Fruit fly (Drosophila melanogaster) whole organism, embryonic: Measurements from ENCODE around the gene ATP7.

Experiments
- Abd-B ChIP-seq: fragments of 200-800 bp; sonication (Bioruptor generic); optimal IDR thresholded peaks from 2 replicates; lab custom pipeline; 2018; ENCODE audit warnings: missing biosample characterization, mild to moderate bottlenecking, missing genetic modification characterization, moderate library complexity
- B-H1 ChIP-seq: fragments of 200-800 bp; sonication (Bioruptor generic); IDR thresholded peaks from 3 replicates; pipeline ENCODE4 v1.3.6; 2022; ENCODE audit warnings: missing biosample characterization, missing genetic modification characterization
- BtbVII ChIP-seq: fragments of 200-800 bp; sonication (Bioruptor generic); optimal IDR thresholded peaks from 3 replicates; lab custom pipeline; 2017; ENCODE audit warnings: missing biosample characterization, mild to moderate bottlenecking, missing genetic modification characterization
- CG10321 ChIP-seq: fragments of 200-800 bp; sonication (Bioruptor generic); IDR thresholded peaks from 2 replicates; pipeline ENCODE4 v1.3.6; 2022; ENCODE audit warnings: missing biosample characterization, missing genetic modification characterization
- CG11398 ChIP-seq: fragments of 200-800 bp; sonication (Bioruptor generic); optimal IDR thresholded peaks from 2 replicates; lab custom pipeline; 2016; ENCODE audit warnings: missing biosample characterization, missing genetic modification characterization
- CG12104 ChIP-seq: fragments of 200-800 bp; sonication (Bioruptor generic); optimal IDR thresholded peaks from 3 replicates; lab custom pipeline; 2016; ENCODE audit warnings: missing biosample characterization, missing genetic modification characterization
- CG12155 ChIP-seq: fragments of 200-800 bp; sonication (Bioruptor generic); optimal IDR thresholded peaks from 3 replicates; lab custom pipeline; 2016; ENCODE audit warnings: missing biosample characterization, missing genetic modification characterization
- CG12299 ChIP-seq: fragments of 200-800 bp; sonication (Bioruptor generic); optimal IDR thresholded peaks from 2 replicates; lab custom pipeline; 2018; ENCODE audit warnings: missing biosample characterization, mild to moderate bottlenecking, missing genetic modification characterization
- CG13296 ChIP-seq: fragments of 200-800 bp; sonication (Bioruptor generic); optimal IDR thresholded peaks from 3 replicates; lab custom pipeline; 2018; ENCODE audit warnings: missing biosample characterization, mild to moderate bottlenecking, missing genetic modification characterization
- CG14441 ChIP-seq: fragments of 200-800 bp; sonication (Bioruptor generic); IDR thresholded peaks from 2 replicates; pipeline ENCODE4 v1.3.6; 2022; ENCODE audit warnings: missing biosample characterization, missing genetic modification characterization
- CG16813 ChIP-seq: fragments of 200-800 bp; sonication (Bioruptor generic); IDR thresholded peaks from 3 replicates; pipeline ENCODE4 v1.3.6; 2022; ENCODE audit warnings: missing biosample characterization, missing genetic modification characterization; ENCODE audit not compliant: partially characterized antibody
- CG17186 ChIP-seq: fragments of 200-800 bp; sonication (Bioruptor generic); optimal IDR thresholded peaks from 3 replicates; lab custom pipeline; 2017; ENCODE audit warnings: missing biosample characterization, missing genetic modification reagents, missing genetic modification characterization
- CG17385 ChIP-seq: fragments of 200-800 bp; sonication (Bioruptor generic); optimal IDR thresholded peaks from 3 replicates; lab custom pipeline; 2018; ENCODE audit warnings: missing biosample characterization, mild to moderate bottlenecking, missing genetic modification characterization
- CG17802 ChIP-seq: fragments of 200-800 bp; sonication (Bioruptor generic); optimal IDR thresholded peaks from 2 replicates; lab custom pipeline; 2018; ENCODE audit warnings: missing biosample characterization, mild to moderate bottlenecking, missing genetic modification characterization, moderate library complexity
- CG18476 ChIP-seq: fragments of 200-800 bp; sonication (Bioruptor generic); optimal IDR thresholded peaks from 2 replicates; lab custom pipeline; 2016; ENCODE audit warnings: missing biosample characterization, mild to moderate bottlenecking, missing genetic modification characterization
- CG2129 ChIP-seq: fragments of 200-800 bp; sonication (Bioruptor generic); IDR thresholded peaks from 2 replicates; pipeline ENCODE4 v1.3.6; 2022; ENCODE audit warnings: missing biosample characterization, missing genetic modification characterization; ENCODE audit not compliant: partially characterized antibody
- CG31441 ChIP-seq: fragments of 200-800 bp; sonication (Bioruptor generic); IDR thresholded peaks from 2 replicates; pipeline ENCODE4 v1.3.6; 2022; ENCODE audit warnings: missing biosample characterization, missing genetic modification characterization
- CG3407 ChIP-seq: fragments of 200-800 bp; sonication (Bioruptor generic); optimal IDR thresholded peaks from 2 replicates; lab custom pipeline; 2018; ENCODE audit warnings: missing biosample characterization, mild to moderate bottlenecking, missing genetic modification characterization
- CG3726 ChIP-seq: fragments of 200-800 bp; sonication (Bioruptor generic); IDR thresholded peaks from 3 replicates; pipeline ENCODE4, ENCODE4 v1.3.6; 2022; ENCODE audit warnings: missing biosample characterization, missing genetic modification characterization
- CG7963 ChIP-seq: fragments of 200-800 bp; sonication (Bioruptor generic); IDR thresholded peaks from 3 replicates; pipeline ENCODE4 v1.3.6; 2022; ENCODE audit warnings: missing biosample characterization, missing genetic modification characterization; ENCODE audit not compliant: partially characterized antibody
- CG9727 ChIP-seq: fragments of 200-800 bp; sonication (Bioruptor generic); optimal IDR thresholded peaks from 3 replicates; lab custom pipeline; 2017; ENCODE audit warnings: missing biosample characterization, mild to moderate bottlenecking, missing genetic modification characterization
- CkIIα-i1 ChIP-seq: fragments of 200-800 bp; sonication (Bioruptor generic); IDR thresholded peaks from 2 replicates; pipeline ENCODE4 v1.3.6; 2022; ENCODE audit warnings: missing biosample characterization, missing genetic modification characterization
- Dbx ChIP-seq: fragments of 200-800 bp; sonication (Bioruptor generic); IDR thresholded peaks from 3 replicates; pipeline ENCODE4 v1.3.6; 2022; ENCODE audit warnings: missing biosample characterization, missing genetic modification characterization
- Ets65A ChIP-seq: fragments of 200-800 bp; sonication (Bioruptor generic); peaks from one replicate; lab custom pipeline; 2016; ENCODE audit warnings: missing biosample characterization, missing genetic modification characterization
- Hand ChIP-seq: fragments of 200-800 bp; sonication (Bioruptor generic); optimal IDR thresholded peaks from 2 replicates; lab custom pipeline; 2017; ENCODE audit warnings: mild to moderate bottlenecking, missing biosample characterization, missing genetic modification reagents, missing genetic modification characterization
- Hr39 ChIP-seq: fragments of >200 bp; optimal IDR thresholded peaks from 2 replicates; lab custom pipeline; 2017
- Lhr ChIP-seq: fragments of 200-800 bp; sonication (Bioruptor generic); optimal IDR thresholded peaks from 3 replicates; lab custom pipeline; 2017; ENCODE audit warnings: mild to moderate bottlenecking, missing biosample characterization, missing genetic modification reagents, missing genetic modification characterization
- Rfx ChIP-seq: fragments of 200-800 bp; sonication (Bioruptor generic); IDR thresholded peaks from 2 replicates; pipeline ENCODE4 v1.3.6; 2022; ENCODE audit warnings: missing biosample characterization, missing genetic modification characterization
- TFAM ChIP-seq: fragments of 200-800 bp; sonication (Bioruptor generic); optimal IDR thresholded peaks from 2 replicates; lab custom pipeline; 2017; ENCODE audit warnings: missing biosample characterization, missing genetic modification characterization, inconsistent platforms
- bsh ChIP-seq, 2 experiments: fragments of 200-800 bp; sonication (Bioruptor generic); optimal IDR thresholded peaks; 2 replicates each; lab custom pipeline; 2017 to 2018; ENCODE audit warnings: mild to moderate bottlenecking in 2 of 2, missing biosample characterization in 2 of 2, missing genetic modification characterization in 2 of 2, moderate library complexity in 1 of 2
- corto ChIP-seq: fragments of 200-800 bp; sonication (Bioruptor generic); optimal IDR thresholded peaks from 2 replicates; lab custom pipeline; 2016; ENCODE audit warnings: missing biosample characterization, mild to moderate bottlenecking, missing genetic modification characterization, moderate library complexity
- disco-r ChIP-seq: fragments of 200-800 bp; sonication (Bioruptor generic); optimal IDR thresholded peaks from 2 replicates; lab custom pipeline; 2016; ENCODE audit warnings: missing biosample characterization, missing genetic modification characterization
- dysf ChIP-seq: fragments of 200-800 bp; sonication (Bioruptor generic); IDR thresholded peaks from 3 replicates; pipeline ENCODE4 v1.3.6; 2022; ENCODE audit warnings: missing biosample characterization, missing genetic modification characterization
- ewg ChIP-seq: fragments of 200-800 bp; sonication (Bioruptor generic); optimal IDR thresholded peaks from 3 replicates; lab custom pipeline; 2017; ENCODE audit warnings: mild to moderate bottlenecking, missing biosample characterization, missing genetic modification reagents, missing genetic modification characterization
- gcm ChIP-seq: fragments of 200-800 bp; sonication (Bioruptor generic); optimal IDR thresholded peaks from 2 replicates; lab custom pipeline; 2019; ENCODE audit warnings: missing biosample characterization, mild to moderate bottlenecking, missing genetic modification characterization, moderate library complexity
- ham ChIP-seq: fragments of 200-800 bp; sonication (Bioruptor generic); IDR thresholded peaks from 2 replicates; pipeline ENCODE4 v1.3.6; 2022; ENCODE audit warnings: missing biosample characterization, missing genetic modification characterization
- hth ChIP-seq: fragments of >200 bp; optimal IDR thresholded peaks from 2 replicates; lab custom pipeline; 2017; ENCODE audit warnings: inconsistent platforms
- insv ChIP-seq, 2 experiments: fragments of 200-800 bp; sonication (Bioruptor generic); optimal IDR thresholded peaks; 3 replicates each; lab custom pipeline; 2016 to 2018; ENCODE audit warnings: missing biosample characterization in 2 of 2, missing genetic modification characterization in 2 of 2
- kay ChIP-seq: fragments of 200-800 bp; sonication (Bioruptor generic); optimal IDR thresholded peaks from 2 replicates; lab custom pipeline; 2016; ENCODE audit warnings: missing biosample characterization, missing genetic modification characterization
- nmo ChIP-seq: fragments of 200-800 bp; sonication (Bioruptor generic); optimal IDR thresholded peaks from 2 replicates; lab custom pipeline; 2018; ENCODE audit warnings: missing biosample characterization, mild to moderate bottlenecking, missing genetic modification characterization, moderate library complexity
- otp ChIP-seq: fragments of 200-800 bp; sonication (Bioruptor generic); IDR thresholded peaks from 3 replicates; pipeline ENCODE4, ENCODE4 v1.3.6; 2022; ENCODE audit warnings: missing biosample characterization, missing genetic modification characterization
- pfk ChIP-seq: fragments of 200-800 bp; sonication (Bioruptor generic); optimal IDR thresholded peaks from 2 replicates; lab custom pipeline; 2018; ENCODE audit warnings: missing biosample characterization, mild to moderate bottlenecking, missing genetic modification characterization, moderate library complexity
- salm ChIP-seq: fragments of 200-800 bp; sonication (Bioruptor generic); optimal IDR thresholded peaks from 2 replicates; lab custom pipeline; 2018; ENCODE audit warnings: missing biosample characterization, mild to moderate bottlenecking, missing genetic modification characterization
- scrt ChIP-seq: fragments of 200-800 bp; sonication (Bioruptor generic); optimal IDR thresholded peaks from 2 replicates; lab custom pipeline; 2018; ENCODE audit warnings: missing biosample characterization, mild to moderate bottlenecking, missing genetic modification characterization, moderate library complexity
- sisA ChIP-seq: fragments of 200-800 bp; sonication (Bioruptor generic); IDR thresholded peaks from 2 replicates; pipeline ENCODE4 v1.3.6; 2022; ENCODE audit warnings: missing biosample characterization, missing genetic modification characterization
- slbo ChIP-seq: fragments of 200-800 bp; sonication (Bioruptor generic); IDR thresholded peaks from 2 replicates; pipeline ENCODE4 v1.3.6; 2022; ENCODE audit warnings: missing biosample characterization, missing genetic modification characterization
- so ChIP-seq: fragments of 200-800 bp; sonication (Bioruptor generic); IDR thresholded peaks from 3 replicates; pipeline ENCODE4 v1.3.6; 2022; ENCODE audit warnings: missing biosample characterization, missing genetic modification characterization
- ssp ChIP-seq: fragments of 200-800 bp; sonication (Bioruptor generic); IDR thresholded peaks from 2 replicates; pipeline ENCODE4 v1.3.6; 2022; ENCODE audit warnings: missing biosample characterization, missing genetic modification characterization
- trem ChIP-seq: fragments of 200-800 bp; optimal IDR thresholded peaks from 3 replicates; lab custom pipeline; 2019; ENCODE audit warnings: missing biosample characterization, mild to moderate bottlenecking, missing genetic modification characterization, moderate library complexity
- twi ChIP-seq: fragments of 200-800 bp; optimal IDR thresholded peaks from 2 replicates; lab custom pipeline; 2019; ENCODE audit warnings: missing biosample characterization, mild to moderate bottlenecking, missing genetic modification characterization, moderate library complexity
- wor ChIP-seq: fragments of 200-800 bp; sonication (Bioruptor generic); IDR thresholded peaks from 2 replicates; pipeline ENCODE4 v1.3.6; 2022; ENCODE audit warnings: missing biosample characterization, missing genetic modification characterization
- zen ChIP-seq: fragments of 200-800 bp; sonication (Bioruptor generic); optimal IDR thresholded peaks from 3 replicates; lab custom pipeline; 2018; ENCODE audit warnings: missing biosample characterization, mild to moderate bottlenecking, missing genetic modification characterization, moderate library complexity

ATP7 gene

DNA sequence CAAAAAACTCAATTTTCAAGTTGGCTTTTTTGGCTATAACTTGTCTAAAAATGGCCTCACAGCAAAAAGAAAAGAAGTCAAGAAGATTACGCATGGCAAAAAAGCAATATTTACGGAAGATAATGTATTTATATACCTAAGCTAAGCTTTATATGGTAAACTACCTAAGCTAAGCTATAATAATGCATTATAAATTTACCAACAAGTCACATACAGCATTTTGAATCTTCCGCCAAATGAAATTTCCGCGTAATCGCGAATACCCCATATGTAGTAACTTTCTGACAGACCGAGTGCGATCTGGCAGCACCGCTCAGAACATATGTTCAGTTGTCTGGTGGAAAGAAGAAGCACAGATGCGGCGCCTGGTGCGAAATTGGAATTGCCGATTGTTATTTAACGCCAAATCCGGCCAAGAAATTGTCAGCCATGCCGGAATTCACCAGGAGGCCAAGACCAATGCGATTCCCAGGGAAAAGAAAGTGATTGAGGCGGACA lies 36.9 kb downstream of the ATP7 start, which contains the start of gene sicily (continued):
- TF ChIP-seq so (no peak), ham (no peak), Hand (no peak), trem (tag; lab: Kevin White, UChicago) (peak; percentile 34), CG12155 (GFP tag; lab: Kevin White, UChicago) (no peak), Lhr (GFP tag; lab: Kevin White, UChicago) (no peak), CG7963 (no peak), scrt (GFP tag; lab: Kevin White, UChicago) (no peak), twi (tag; lab: Kevin White, UChicago) (peak; percentile 41), insv (GFP tag; optimal IDR thresholded peaks at IDR 0.05; lab: Kevin White, UChicago) (no peak), CG13296 (GFP tag; lab: Kevin White, UChicago) (no peak), CG2129 (GFP tag; lab: Robert Waterston, UW) (no peak), CG12299 (tag; lab: Kevin White, UChicago) (no peak), ssp (GFP tag; lab: Robert Waterston, UW) (no peak), hth (lab: Kevin White, UChicago) (no peak), B-H1 (GFP tag; lab: Robert Waterston, UW) (no peak), nmo (GFP tag; lab: Kevin White, UChicago) (no peak), BtbVII (no peak), CG11398 (GFP tag; lab: Kevin White, UChicago) (no peak), sisA (GFP tag; lab: Robert Waterston, UW) (no peak), CG16813 (peak; percentile 37; the same call in 1 of the 3 replicates), CG10321 (no peak), dysf (no peak), CG3407 (GFP tag; lab: Kevin White, UChicago) (no peak), CkIIα-i1 (no peak), CG17186 (GFP tag; lab: Kevin White, UChicago) (peak; percentile 28), CG17385 (GFP tag; lab: Kevin White, UChicago) (peak; percentile 96), disco-r (GFP tag; lab: Kevin White, UChicago) (no peak), CG9727 (GFP tag; lab: Kevin White, UChicago) (no peak), CG17802 (tag; lab: Kevin White, UChicago) (no peak), CG3726 (no peak), Hr39 (no peak), CG14441 (GFP tag; lab: Robert Waterston, UW) (no peak), salm (tag; lab: Kevin White, UChicago) (no peak), bsh (GFP tag; optimal IDR thresholded peaks at IDR 0.05; lab: Kevin White, UChicago) (no peak), wor (GFP tag; lab: Robert Waterston, UW) (no peak), gcm (GFP tag; lab: Kevin White, UChicago) (no peak), zen (tag; lab: Kevin White, UChicago) (no peak), TFAM (GFP tag; lab: Kevin White, UChicago) (no peak), kay (GFP tag; lab: Kevin White, UChicago) (no peak), Ets65A (GFP tag; lab: Kevin White, UChicago) (no peak), Rfx (GFP tag; lab: Robert Waterston, UW) (no peak), slbo (GFP tag; lab: Robert Waterston, UW) (no peak), Dbx (GFP tag; lab: Robert Waterston, UW) (no peak), otp (GFP tag; lab: Robert Waterston, UW) (no peak), CG31441 (GFP tag; lab: Robert Waterston, UW) (no peak), CG18476 (no peak), ewg (GFP tag; lab: Kevin White, UChicago) (no peak), CG12104 (no peak), corto (GFP tag; lab: Kevin White, UChicago) (no peak), Abd-B (GFP tag; lab: Kevin White, UChicago) (no peak), pfk (GFP tag; lab: Kevin White, UChicago) (no peak)
